Fruit fly (Drosophila melanogaster): ENCODE measurements around the gene CG12111.

- TF ChIP-seq CG5204 (GFP tag; optimal IDR thresholded peaks at IDR 0.05) = peak; percentile 47
- TF ChIP-seq tj (GFP tag; optimal IDR thresholded peaks at IDR 0.05) = no peak
- TF ChIP-seq kay (GFP tag; ENCODE audit: borderline replicate concordance) = peak; percentile 94
- no peak for TF ChIP-seq ovo (GFP tag; optimal IDR thresholded peaks at IDR 0.05)
- TF ChIP-seq CG12768 (GFP tag; optimal IDR thresholded peaks at IDR 0.05) = no peak
Measured at dm6 chrX:8560087-8560999, 10.4 kb downstream of the CG12111 start, which contains the start of the genes CG12112 and Trf4-1.

Data from whole organism, adult.